Fruit fly (Drosophila melanogaster) whole organism, embryonic: ENCODE data around the gene CG8993.

Source experiments
- Atf-2 ChIP-seq: fragments of 200-800 bp; sonication (Bioruptor generic); optimal IDR thresholded peaks from 2 replicates; lab custom pipeline; 2016; ENCODE audit warnings: missing biosample characterization, missing genetic modification characterization
- Blimp-1 ChIP-seq: fragments of 200-800 bp; sonication (Bioruptor generic); optimal IDR thresholded peaks from 3 replicates; lab custom pipeline; 2018; ENCODE audit warnings: missing biosample characterization, missing genetic modification characterization, mild to moderate bottlenecking, moderate library complexity, missing genetic modification reagents
- CG11560 ChIP-seq: fragments of 200-800 bp; sonication (Bioruptor generic); IDR thresholded peaks from 3 replicates; pipeline ENCODE4 v1.3.6; 2022; ENCODE audit warnings: missing biosample characterization, missing genetic modification characterization
- CG12219 ChIP-seq: fragments of 200-800 bp; sonication (Bioruptor generic); optimal IDR thresholded peaks from 3 replicates; lab custom pipeline; 2018; ENCODE audit warnings: missing biosample characterization, mild to moderate bottlenecking, missing genetic modification characterization
- CG12769 ChIP-seq: fragments of 200-800 bp; sonication (Bioruptor generic); optimal IDR thresholded peaks from 2 replicates; lab custom pipeline; 2019; ENCODE audit warnings: missing biosample characterization, mild to moderate bottlenecking, missing genetic modification characterization, moderate library complexity
- CG14441 ChIP-seq: fragments of 200-800 bp; sonication (Bioruptor generic); IDR thresholded peaks from 2 replicates; pipeline ENCODE4 v1.3.6; 2022; ENCODE audit warnings: missing biosample characterization, missing genetic modification characterization
- CG15514 ChIP-seq: fragments of 200-800 bp; sonication (Bioruptor generic); optimal IDR thresholded peaks from 3 replicates; lab custom pipeline; 2017; ENCODE audit warnings: missing biosample characterization, missing genetic modification characterization, mild to moderate bottlenecking, moderate library complexity, missing genetic modification reagents
- CG16779 ChIP-seq: fragments of 200-800 bp; sonication (Bioruptor generic); IDR thresholded peaks from 2 replicates; pipeline ENCODE4 v1.3.6; 2022; ENCODE audit warnings: missing biosample characterization, missing genetic modification characterization
- CG2202 ChIP-seq: fragments of 200-800 bp; sonication (Bioruptor generic); optimal IDR thresholded peaks from 2 replicates; lab custom pipeline; 2018; ENCODE audit warnings: missing biosample characterization, mild to moderate bottlenecking, missing genetic modification characterization
- CG31388 ChIP-seq: fragments of 200-800 bp; sonication (Bioruptor generic); optimal IDR thresholded peaks from 2 replicates; lab custom pipeline; 2016; ENCODE audit warnings: missing biosample characterization, missing genetic modification characterization
- CG32532 ChIP-seq: fragments of 200-800 bp; sonication (Bioruptor generic); IDR thresholded peaks from 2 replicates; pipeline ENCODE4 v1.3.6; 2022; ENCODE audit warnings: missing biosample characterization, missing genetic modification characterization
- CG34376 ChIP-seq: fragments of 200-800 bp; sonication (Bioruptor generic); optimal IDR thresholded peaks from 2 replicates; lab custom pipeline; 2018; ENCODE audit warnings: missing biosample characterization, mild to moderate bottlenecking, missing genetic modification characterization
- CG4282 ChIP-seq: fragments of 200-800 bp; sonication (Bioruptor generic); optimal IDR thresholded peaks from 2 replicates; lab custom pipeline; 2016; ENCODE audit warnings: missing biosample characterization, missing genetic modification characterization
- CG7556 ChIP-seq: fragments of 200-800 bp; sonication (Bioruptor generic); optimal IDR thresholded peaks from 2 replicates; lab custom pipeline; 2017; ENCODE audit warnings: missing biosample characterization, mild to moderate bottlenecking, missing genetic modification characterization
- CG7987 ChIP-seq: fragments of 200-800 bp; sonication (Bioruptor generic); optimal IDR thresholded peaks from 2 replicates; lab custom pipeline; 2018; ENCODE audit warnings: missing biosample characterization, mild to moderate bottlenecking, missing genetic modification characterization, moderate library complexity
- CG9215 ChIP-seq: fragments of 200-800 bp; sonication (Bioruptor generic); IDR thresholded peaks from 2 replicates; pipeline ENCODE4 v1.3.6; 2022; ENCODE audit warnings: missing biosample characterization, missing genetic modification characterization
- Chrac-16 ChIP-seq: fragments of 200-800 bp; sonication (Bioruptor generic); optimal IDR thresholded peaks from 3 replicates; lab custom pipeline; 2016; ENCODE audit warnings: missing biosample characterization, missing genetic modification characterization
- Med ChIP-seq: fragments of 200-800 bp; sonication (Bioruptor generic); peaks from one replicate; lab custom pipeline; 2016; ENCODE audit warnings: missing biosample characterization, missing genetic modification characterization, mild to moderate bottlenecking, inconsistent platforms, moderate library complexity
- NC2β ChIP-seq: fragments of 200-800 bp; sonication (Bioruptor generic); optimal IDR thresholded peaks from 2 replicates; lab custom pipeline; 2016; ENCODE audit warnings: missing biosample characterization, missing genetic modification characterization
- NK7.1 ChIP-seq: fragments of 200-800 bp; sonication (Bioruptor generic); optimal IDR thresholded peaks from 3 replicates; lab custom pipeline; 2016; ENCODE audit warnings: missing biosample characterization, missing genetic modification characterization
- PHDP ChIP-seq: fragments of 200-800 bp; sonication (Bioruptor generic); optimal IDR thresholded peaks from 3 replicates; lab custom pipeline; 2018; ENCODE audit warnings: missing biosample characterization, mild to moderate bottlenecking, missing genetic modification characterization, moderate library complexity
- Pdp1 ChIP-seq, 2 experiments: fragments of 200-800 bp; sonication (Bioruptor generic); optimal IDR thresholded peaks; 3 replicates each; lab custom pipeline; 2016; ENCODE audit warnings: missing biosample characterization in 2 of 2, missing genetic modification characterization in 2 of 2, mild to moderate bottlenecking in 1 of 2, moderate library complexity in 1 of 2
- Rfx ChIP-seq: fragments of 200-800 bp; sonication (Bioruptor generic); IDR thresholded peaks from 2 replicates; pipeline ENCODE4 v1.3.6; 2022; ENCODE audit warnings: missing biosample characterization, missing genetic modification characterization
- Side ChIP-seq: fragments of 200-800 bp; sonication (Bioruptor generic); optimal IDR thresholded peaks from 2 replicates; lab custom pipeline; 2016; ENCODE audit warnings: missing biosample characterization, missing genetic modification characterization
- Sox100B ChIP-seq: fragments of 200-800 bp; sonication (Bioruptor generic); optimal IDR thresholded peaks from 3 replicates; lab custom pipeline; 2018; ENCODE audit warnings: missing biosample characterization, mild to moderate bottlenecking, missing genetic modification characterization
- Sry-β ChIP-seq: fragments of 200-800 bp; sonication (Bioruptor generic); optimal IDR thresholded peaks from 2 replicates; lab custom pipeline; 2018; ENCODE audit warnings: missing biosample characterization, mild to moderate bottlenecking, missing genetic modification characterization, moderate library complexity
- Taf1 ChIP-seq: fragments of 200-800 bp; sonication (Bioruptor generic); IDR thresholded peaks from 2 replicates; pipeline ENCODE4 v1.3.6; 2022; ENCODE audit warnings: missing biosample characterization, missing genetic modification characterization
- abd-A ChIP-seq: fragments of 200-800 bp; sonication (Bioruptor generic); optimal IDR thresholded peaks from 3 replicates; lab custom pipeline; 2019; ENCODE audit warnings: missing biosample characterization, mild to moderate bottlenecking, missing genetic modification characterization, moderate library complexity
- br ChIP-seq: fragments of >200 bp; optimal IDR thresholded peaks from 2 replicates; lab custom pipeline; 2017
- chm ChIP-seq: fragments of 200-800 bp; sonication (Bioruptor generic); IDR thresholded peaks from 2 replicates; pipeline ENCODE4 v1.3.6; 2022; ENCODE audit warnings: missing biosample characterization, missing genetic modification characterization
- croc ChIP-seq: fragments of 200-800 bp; sonication (Bioruptor generic); conservative IDR thresholded peaks from 3 replicates; pipeline ENCODE4 v1.3.6; 2022; ENCODE audit warnings: missing biosample characterization, missing genetic modification characterization
- crol ChIP-seq: fragments of 200-800 bp; sonication (Bioruptor generic); IDR thresholded peaks from 2 replicates; pipeline ENCODE4 v1.3.6; 2022; ENCODE audit warnings: missing biosample characterization, missing genetic modification characterization
- dysf ChIP-seq: fragments of 200-800 bp; sonication (Bioruptor generic); IDR thresholded peaks from 3 replicates; pipeline ENCODE4 v1.3.6; 2022; ENCODE audit warnings: missing biosample characterization, missing genetic modification characterization
- gem ChIP-seq: fragments of 200-800 bp; sonication (Bioruptor generic); optimal IDR thresholded peaks from 2 replicates; lab custom pipeline; 2019; ENCODE audit warnings: missing biosample characterization, mild to moderate bottlenecking, missing genetic modification characterization, moderate library complexity
- grau ChIP-seq: fragments of 200-800 bp; optimal IDR thresholded peaks from 3 replicates; lab custom pipeline; 2019; ENCODE audit warnings: missing biosample characterization, mild to moderate bottlenecking, missing genetic modification characterization, moderate library complexity
- grn ChIP-seq: fragments of 200-800 bp; sonication (Bioruptor generic); optimal IDR thresholded peaks from 3 replicates; lab custom pipeline; 2017; ENCODE audit warnings: missing biosample characterization, missing genetic modification characterization
- gsb-n ChIP-seq: fragments of 200-800 bp; sonication (Bioruptor generic); optimal IDR thresholded peaks from 3 replicates; lab custom pipeline; 2018; ENCODE audit warnings: missing biosample characterization, mild to moderate bottlenecking, missing genetic modification characterization
- h ChIP-seq: fragments of >200 bp; optimal IDR thresholded peaks from 2 replicates; lab custom pipeline; 2017
- mld ChIP-seq: fragments of 200-800 bp; sonication (Bioruptor generic); IDR thresholded peaks from 3 replicates; pipeline ENCODE4 v1.3.6; 2022; ENCODE audit warnings: missing biosample characterization, missing genetic modification characterization; ENCODE audit not compliant: partially characterized antibody
- oc ChIP-seq: fragments of 200-800 bp; sonication (Bioruptor generic); optimal IDR thresholded peaks from 2 replicates; lab custom pipeline; 2018; ENCODE audit warnings: missing biosample characterization, mild to moderate bottlenecking, missing genetic modification characterization, moderate library complexity
- ranshi ChIP-seq: fragments of 200-800 bp; sonication (Bioruptor generic); IDR thresholded peaks from 2 replicates; pipeline ENCODE4 v1.3.6; 2022; ENCODE audit warnings: missing biosample characterization, missing genetic modification characterization
- salm ChIP-seq: fragments of 200-800 bp; sonication (Bioruptor generic); optimal IDR thresholded peaks from 2 replicates; lab custom pipeline; 2018; ENCODE audit warnings: missing biosample characterization, mild to moderate bottlenecking, missing genetic modification characterization
- sd ChIP-seq: fragments of 200-800 bp; sonication (Bioruptor generic); optimal IDR thresholded peaks from 3 replicates; lab custom pipeline; 2018; ENCODE audit warnings: missing biosample characterization, mild to moderate bottlenecking, missing genetic modification characterization, moderate library complexity
- sens ChIP-seq: fragments of 200-800 bp; sonication (Bioruptor generic); peaks from one replicate; lab custom pipeline; 2016; ENCODE audit warnings: missing biosample characterization, missing genetic modification characterization
- sna ChIP-seq: fragments of 200-800 bp; sonication (Bioruptor generic); IDR thresholded peaks from 2 replicates; pipeline ENCODE4 v1.3.6; 2022; ENCODE audit warnings: missing biosample characterization, missing genetic modification characterization; ENCODE audit not compliant: partially characterized antibody
- sob ChIP-seq: fragments of 200-800 bp; sonication (Bioruptor generic); IDR thresholded peaks from 2 replicates; pipeline ENCODE4 v1.3.6; 2022; ENCODE audit warnings: missing biosample characterization, missing genetic modification characterization
- tx ChIP-seq: fragments of 200-800 bp; sonication (Bioruptor generic); optimal IDR thresholded peaks from 2 replicates; lab custom pipeline; 2016; ENCODE audit warnings: missing biosample characterization, missing genetic modification characterization
- vvl ChIP-seq: fragments of 200-800 bp; sonication (Bioruptor generic); IDR thresholded peaks from 2 replicates; pipeline ENCODE4 v1.3.6; 2022; ENCODE audit warnings: missing biosample characterization, missing genetic modification characterization
- wek ChIP-seq: fragments of 200-800 bp; sonication (Bioruptor generic); optimal IDR thresholded peaks from 3 replicates; lab custom pipeline; 2018; ENCODE audit warnings: missing biosample characterization, mild to moderate bottlenecking, missing genetic modification characterization, moderate library complexity
- zen ChIP-seq: fragments of 200-800 bp; sonication (Bioruptor generic); optimal IDR thresholded peaks from 3 replicates; lab custom pipeline; 2018; ENCODE audit warnings: missing biosample characterization, mild to moderate bottlenecking, missing genetic modification characterization, moderate library complexity

The CG8993 gene

dm6 chr3L:2392745-2393435 lies 20.9 kb downstream of the CG8993 start (continued):
- TF ChIP-seq br = no peak
- peak; percentile 20 for TF ChIP-seq gem (tag; lab: Kevin White, UChicago)
- peak; percentile 70 for TF ChIP-seq Med (GFP tag; lab: Kevin White, UChicago)
- peak; percentile 10 for TF ChIP-seq Sox100B (GFP tag; lab: Kevin White, UChicago)
- no peak for TF ChIP-seq wek
- 0 out of 2 replicates have a peak, but pooled peaks have one; percentile 14 for TF ChIP-seq vvl (GFP tag; lab: Robert Waterston, UW)
- no peak for TF ChIP-seq Side
- peak; percentile 14 for TF ChIP-seq CG7987 (GFP tag; lab: Kevin White, UChicago)
- TF ChIP-seq mld (GFP tag; lab: Robert Waterston, UW) = no peak
- no peak for TF ChIP-seq croc
- TF ChIP-seq CG4282 (GFP tag; lab: Kevin White, UChicago) = no peak
- TF ChIP-seq CG31388 (GFP tag; lab: Kevin White, UChicago) = no peak
- TF ChIP-seq CG12769 (tag; lab: Kevin White, UChicago) = no peak
- TF ChIP-seq grau (tag; lab: Kevin White, UChicago) = no peak
- TF ChIP-seq CG9215 = no peak
- TF ChIP-seq Sry-β (GFP tag; lab: Kevin White, UChicago) = peak; percentile 9
- TF ChIP-seq CG14441 (GFP tag; lab: Robert Waterston, UW) = peak; percentile 26; the same call in 1 of the 2 replicates
- TF ChIP-seq CG32532 (GFP tag; lab: Robert Waterston, UW) = no peak
- no peak for TF ChIP-seq CG16779 (GFP tag; lab: Robert Waterston, UW)
- no peak for TF ChIP-seq Taf1 (GFP tag; lab: Robert Waterston, UW)
- no peak for TF ChIP-seq sob (GFP tag; lab: Robert Waterston, UW)
- no peak for TF ChIP-seq NK7.1 (GFP tag; lab: Kevin White, UChicago)
- peak; percentile 4 for TF ChIP-seq CG15514 (GFP tag; lab: Kevin White, UChicago)
- no peak for TF ChIP-seq Rfx (GFP tag; lab: Robert Waterston, UW)
- no peak for TF ChIP-seq crol (GFP tag; lab: Robert Waterston, UW)
- no peak for TF ChIP-seq salm (tag; lab: Kevin White, UChicago)
- peak; percentile 11 for TF ChIP-seq CG34376 (GFP tag; lab: Kevin White, UChicago)
- no peak for TF ChIP-seq CG7556 (GFP tag; lab: Kevin White, UChicago)
- TF ChIP-seq CG12219 (GFP tag; lab: Kevin White, UChicago) = no peak
- peak; percentile 60 for TF ChIP-seq grn
- no peak for TF ChIP-seq NC2β (GFP tag; lab: Kevin White, UChicago)
- no peak for TF ChIP-seq CG2202 (tag; lab: Kevin White, UChicago)
- no peak for TF ChIP-seq PHDP
- TF ChIP-seq sens (GFP tag; lab: Kevin White, UChicago) = peak; percentile 79
- TF ChIP-seq dysf (GFP tag; lab: Robert Waterston, UW) = no peak

- TF ChIP-seq ranshi (GFP tag; lab: Robert Waterston, UW) = no peak
- TF ChIP-seq chm (GFP tag; lab: Robert Waterston, UW) = no peak
- no peak for TF ChIP-seq mld (GFP tag; lab: Robert Waterston, UW)
- no peak for TF ChIP-seq h (lab: Kevin White, UChicago)
- peak; percentile 97 for TF ChIP-seq Blimp-1 (GFP tag; lab: Kevin White, UChicago)
- no peak for TF ChIP-seq sna (GFP tag; lab: Robert Waterston, UW)
- no peak for TF ChIP-seq Atf-2
- TF ChIP-seq zen (tag; lab: Kevin White, UChicago) = no peak
- TF ChIP-seq Chrac-16 = no peak
- TF ChIP-seq sd (tag; lab: Kevin White, UChicago) = peak; percentile 10
- TF ChIP-seq oc (tag; lab: Kevin White, UChicago) = peak; percentile 34
- TF ChIP-seq gsb-n (tag; lab: Kevin White, UChicago) = peak; percentile 18
- no peak for TF ChIP-seq CG11560 (tag; lab: Robert Waterston, UW)
- TF ChIP-seq tx (GFP tag; lab: Kevin White, UChicago) = no peak
- TF ChIP-seq abd-A (tag; lab: Kevin White, UChicago) = peak; percentile 57
- peak; percentile 83 for TF ChIP-seq vvl (GFP tag; lab: Robert Waterston, UW)
- TF ChIP-seq CG34376 (GFP tag; lab: Kevin White, UChicago) = no peak
- peak in 1 of 2 experiments; percentile 14 for TF ChIP-seq Pdp1 (GFP tag; optimal IDR thresholded peaks at IDR 0.05; lab: Kevin White, UChicago)
Measured at dm6 chr3L:2397571-2398187, 25.7 kb downstream of the CG8993 start.
